Worm (Caenorhabditis elegans): Measurements from ENCODE around the gene Y39G8B.9.

Gene Y39G8B.9

DNA sequence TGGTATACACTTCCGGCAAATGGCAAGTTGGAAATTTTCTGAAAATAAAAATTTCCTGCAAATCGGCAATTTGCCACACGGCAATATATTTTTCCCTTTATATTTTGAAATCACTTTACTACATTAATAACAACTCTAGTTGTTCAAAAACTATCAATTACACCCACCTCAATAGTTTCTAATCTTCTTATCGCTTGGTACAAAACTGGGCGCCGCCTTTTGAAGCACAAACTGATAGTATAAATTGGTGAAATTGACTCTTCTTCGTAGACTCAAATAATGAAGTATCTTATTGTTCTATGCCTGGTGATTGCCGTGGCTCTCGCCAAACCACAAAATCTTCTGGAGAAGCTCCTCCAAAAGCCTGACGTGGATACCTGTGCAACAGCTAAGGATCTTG lies at the start of gene Y39G8B.9:
Y39G8B.9 (plus strand) TSS at position 269 of the 400 bp plus-strand sequence.
- no peak for TF ChIP-seq ets-5 (GFP tag; IDR thresholded peaks at IDR 0.05)
- TF ChIP-seq efl-1 (optimal IDR thresholded peaks at IDR 0.05) = no peak
- peak in 1 of 2 experiments; percentile 33 for TF ChIP-seq efl-1 (GFP tag; optimal IDR thresholded peaks at IDR 0.05 in 1 of 2)
- TF ChIP-seq aly-2 (tag; optimal IDR thresholded peaks at IDR 0.05) = no peak
- TF ChIP-seq elt-3 (tag; optimal IDR thresholded peaks at IDR 0.05) = no peak
- no peak for TF ChIP-seq zip-4 (GFP tag; optimal IDR thresholded peaks at IDR 0.05)
- TF ChIP-seq fkh-4 (tag; optimal IDR thresholded peaks at IDR 0.05; ENCODE audit: borderline replicate concordance) = no peak
- TF ChIP-seq dpl-1 (GFP tag; optimal IDR thresholded peaks at IDR 0.05) = no peak
- TF ChIP-seq elt-2 (tag; optimal IDR thresholded peaks at IDR 0.05) = peak; percentile 43

DNA sequence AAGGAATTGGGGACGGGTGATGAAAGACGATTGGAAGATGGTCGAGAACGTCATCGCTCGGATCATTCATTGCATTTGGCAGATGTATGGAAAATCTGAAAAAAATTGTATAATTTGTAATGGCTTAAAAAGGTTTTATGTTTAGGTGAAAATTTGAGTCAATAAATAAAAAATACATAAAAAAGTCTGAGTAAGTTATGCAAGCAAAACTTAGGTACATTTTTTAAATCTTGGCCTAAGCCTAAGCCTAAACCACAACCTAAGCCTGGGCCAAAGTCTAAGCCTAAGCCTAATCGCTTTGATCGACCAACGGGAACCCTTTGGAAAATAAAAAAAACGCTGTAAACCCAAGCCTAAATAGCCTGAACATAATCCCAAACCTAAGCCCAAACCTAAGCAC lies 49.2 kb upstream of the Y39G8B.9 start, which contains the start of gene hot-3:
hot-3 (minus strand) TSS at position 101 of the 400 bp plus-strand sequence.
- no peak for TF ChIP-seq xbp-1 (tag; optimal IDR thresholded peaks at IDR 0.05)
- no peak for TF ChIP-seq ces-1 (GFP tag; optimal IDR thresholded peaks at IDR 0.05)
- no peak for TF ChIP-seq unc-62 (GFP tag; optimal IDR thresholded peaks at IDR 0.05)
- TF ChIP-seq snpc-4 (tag; optimal IDR thresholded peaks at IDR 0.05) = no peak
- no peak for TF ChIP-seq efl-3 (GFP tag; optimal IDR thresholded peaks at IDR 0.05)
- TF ChIP-seq Y116A8C.19 (tag; optimal IDR thresholded peaks at IDR 0.05; ENCODE audit: borderline replicate concordance) = no peak
- no peak for TF ChIP-seq lin-14 (GFP tag; optimal IDR thresholded peaks at IDR 0.05)
- no peak for TF ChIP-seq snu-23 (GFP tag; optimal IDR thresholded peaks at IDR 0.05)
- TF ChIP-seq sup-37 (GFP tag; optimal IDR thresholded peaks at IDR 0.05) = no peak
- no peak for TF ChIP-seq egl-13 (tag; optimal IDR thresholded peaks at IDR 0.05)
- no peak for TF ChIP-seq unc-86 (tag; optimal IDR thresholded peaks at IDR 0.05)

DNA sequence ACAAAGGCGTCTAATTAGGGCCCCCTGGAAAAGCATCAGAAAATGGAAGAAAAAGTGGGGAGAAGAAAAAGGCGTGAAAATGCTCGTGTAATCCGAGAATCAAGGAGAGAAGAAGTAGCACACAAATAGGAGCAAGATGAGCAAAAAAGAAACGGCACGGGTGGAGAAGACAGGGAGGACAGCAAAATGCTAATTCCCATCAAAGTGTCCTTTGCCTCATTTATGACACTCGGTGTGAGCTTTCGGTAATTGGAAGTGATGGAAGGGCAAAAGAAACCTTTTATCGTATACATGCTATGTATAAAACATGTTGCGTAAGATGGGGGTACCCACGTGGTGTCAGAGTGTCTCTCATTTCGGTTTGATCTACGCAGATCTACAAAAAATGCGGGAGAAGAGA lies 47.6 kb upstream of the Y39G8B.9 start:
- TF ChIP-seq ceh-8 (GFP tag; optimal IDR thresholded peaks at IDR 0.05) = peak; percentile 56
- TF ChIP-seq unc-86 (tag; optimal IDR thresholded peaks at IDR 0.05) = no peak
- TF ChIP-seq lin-14 (GFP tag; optimal IDR thresholded peaks at IDR 0.05) = peak; percentile 47
- TF ChIP-seq efl-1 (optimal IDR thresholded peaks at IDR 0.05) = no peak
- peak in 1 of 2 experiments; percentile 61 for TF ChIP-seq efl-1 (GFP tag; optimal IDR thresholded peaks at IDR 0.05 in 1 of 2)
- no peak for TF ChIP-seq ceh-90 (tag; optimal IDR thresholded peaks at IDR 0.05)
- no peak for TF ChIP-seq pqm-1 (tag; optimal IDR thresholded peaks at IDR 0.05)
- peak; percentile 76 for TF ChIP-seq ceh-63 (GFP tag; optimal IDR thresholded peaks at IDR 0.05)

DNA sequence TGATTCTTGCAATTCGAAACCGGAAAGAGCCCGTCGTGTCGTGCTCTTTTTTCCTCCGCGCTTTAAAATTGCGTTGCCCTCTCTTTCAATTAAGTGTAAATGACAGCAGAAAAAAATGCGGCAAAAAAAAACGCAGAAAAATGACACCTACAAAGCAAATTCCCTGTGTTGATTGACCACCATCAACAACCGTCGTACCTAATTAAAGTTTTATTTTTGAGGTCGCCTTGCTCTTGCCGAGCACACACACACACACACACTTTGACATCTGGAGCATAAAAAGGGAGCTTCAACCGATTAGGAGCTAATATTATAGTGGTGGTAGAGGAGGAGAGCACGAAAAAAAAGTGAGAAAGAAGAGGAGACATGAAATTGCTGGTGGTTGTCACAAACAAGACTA lies 45.3 kb upstream of the Y39G8B.9 start:
- TF ChIP-seq xbp-1 (tag; optimal IDR thresholded peaks at IDR 0.05) (no peak), mab-9 (GFP tag; IDR thresholded peaks at IDR 0.05) (no peak), ama-1 (optimal IDR thresholded peaks at IDR 0.05) (no peak), dpl-1 (GFP tag; optimal IDR thresholded peaks at IDR 0.05) (no peak), unc-98 (GFP tag; IDR thresholded peaks at IDR 0.05) (no peak), skn-1 (tag; optimal IDR thresholded peaks at IDR 0.05) (no peak), snpc-4 (tag; optimal IDR thresholded peaks at IDR 0.05) (no peak), mep-1 (tag; optimal IDR thresholded peaks at IDR 0.05) (no peak), C34B4.2 (tag; optimal IDR thresholded peaks at IDR 0.05) (no peak), efl-1 (optimal IDR thresholded peaks at IDR 0.05) (no peak), efl-1 (GFP tag; optimal IDR thresholded peaks at IDR 0.05 in 1 of 2) (peak in 1 of 2 experiments; percentile 78), ceh-8 (GFP tag; optimal IDR thresholded peaks at IDR 0.05) (peak; percentile 52), rnt-1 (tag; optimal IDR thresholded peaks at IDR 0.05) (no peak), sptf-1 (tag; optimal IDR thresholded peaks at IDR 0.05) (no peak), lin-35 (GFP tag; optimal IDR thresholded peaks at IDR 0.05) (no peak), grh-1 (GFP tag; IDR thresholded peaks at IDR 0.05) (no peak), lin-14 (GFP tag; optimal IDR thresholded peaks at IDR 0.05) (peak; percentile 55), egl-13 (tag; optimal IDR thresholded peaks at IDR 0.05) (peak; percentile 17)

DNA sequence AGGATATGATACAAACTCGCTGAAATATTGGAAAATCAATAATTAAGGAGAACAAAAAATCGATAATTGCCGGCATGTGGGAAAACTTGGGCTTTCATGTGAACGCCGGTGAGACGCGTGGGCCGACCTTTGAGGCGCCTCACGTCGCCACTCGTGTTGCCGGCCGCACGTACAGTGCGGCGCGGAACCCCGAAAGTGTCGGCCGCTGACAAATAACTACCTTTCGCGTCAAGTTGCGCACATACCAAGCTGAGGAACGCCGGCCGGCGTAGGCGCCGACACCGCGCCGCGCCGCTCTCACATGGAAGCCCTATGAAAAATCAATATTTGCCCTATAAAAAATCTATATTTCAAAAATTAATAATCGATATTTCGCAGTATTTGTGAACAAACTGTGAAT lies 42.9 kb upstream of the Y39G8B.9 start:
- TF ChIP-seq hlh-4 (tag; optimal IDR thresholded peaks at IDR 0.05) = no peak
- no peak for TF ChIP-seq nhr-237 (tag; optimal IDR thresholded peaks at IDR 0.05)
- TF ChIP-seq skn-1 (tag; optimal IDR thresholded peaks at IDR 0.05) = no peak
- TF ChIP-seq efl-1 (optimal IDR thresholded peaks at IDR 0.05) = no peak
- no peak for TF ChIP-seq efl-1 (GFP tag; optimal IDR thresholded peaks at IDR 0.05 in 1 of 2)
- no peak for TF ChIP-seq swsn-7 (tag; optimal IDR thresholded peaks at IDR 0.05)
- TF ChIP-seq isw-1 (GFP tag; IDR thresholded peaks at IDR 0.05) = no peak
- TF ChIP-seq ets-5 (GFP tag; IDR thresholded peaks at IDR 0.05) = no peak
- no peak for TF ChIP-seq unc-86 (tag; optimal IDR thresholded peaks at IDR 0.05)
- no peak for TF ChIP-seq nhr-90 (tag; optimal IDR thresholded peaks at IDR 0.05; ENCODE audit: poor library complexity)
- TF ChIP-seq lin-14 (GFP tag; optimal IDR thresholded peaks at IDR 0.05) = no peak
